Worm (Caenorhabditis elegans): Measurements from ENCODE around the gene T28H11.8.

T28H11.8 gene

DNA sequence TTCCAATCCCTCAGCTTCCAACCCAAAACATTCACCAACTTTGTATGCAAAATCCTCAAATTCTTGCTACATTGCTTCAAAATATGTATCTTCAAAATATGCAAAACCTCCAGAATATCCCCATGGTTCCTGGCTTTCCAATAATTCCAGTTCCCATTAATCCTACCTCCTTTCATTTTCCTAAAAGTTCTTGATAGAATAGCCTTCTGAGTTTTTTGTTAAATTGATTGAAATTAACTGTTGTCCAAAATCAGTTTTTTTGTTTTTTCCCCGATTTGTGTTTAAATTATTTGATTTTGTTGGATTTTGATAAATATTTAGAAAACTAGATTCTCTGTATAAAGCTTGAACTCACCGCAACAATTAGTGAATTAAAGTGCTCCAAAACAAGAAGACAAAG lies 15.3 kb downstream of the T28H11.8 start:
- TF ChIP-seq nhr-237 (tag; optimal IDR thresholded peaks at IDR 0.05) (no peak), hlh-17 (GFP tag; optimal IDR thresholded peaks at IDR 0.05; ENCODE audit: borderline replicate concordance) (no peak), xbp-1 (tag; optimal IDR thresholded peaks at IDR 0.05) (no peak), lir-3 (tag; optimal IDR thresholded peaks at IDR 0.05; ENCODE audit: poor library complexity) (no peak), efl-3 (GFP tag; optimal IDR thresholded peaks at IDR 0.05) (no peak), pqm-1 (tag; optimal IDR thresholded peaks at IDR 0.05) (no peak), fkh-10 (GFP tag; optimal IDR thresholded peaks at IDR 0.05) (no peak), nhr-90 (tag; optimal IDR thresholded peaks at IDR 0.05; ENCODE audit: poor library complexity) (no peak), mdl-1 (tag; optimal IDR thresholded peaks at IDR 0.05) (no peak), alr-1 (tag; optimal IDR thresholded peaks at IDR 0.05; ENCODE audit: borderline replicate concordance) (no peak), irx-1 (tag; optimal IDR thresholded peaks at IDR 0.05) (no peak), dsc-1 (tag; optimal IDR thresholded peaks at IDR 0.05) (no peak), aha-1 (tag; optimal IDR thresholded peaks at IDR 0.05) (no peak), zip-4 (GFP tag; optimal IDR thresholded peaks at IDR 0.05) (no peak), unc-98 (GFP tag; IDR thresholded peaks at IDR 0.05) (no peak), isw-1 (GFP tag; IDR thresholded peaks at IDR 0.05) (no peak), sptf-1 (tag; optimal IDR thresholded peaks at IDR 0.05) (no peak)

DNA sequence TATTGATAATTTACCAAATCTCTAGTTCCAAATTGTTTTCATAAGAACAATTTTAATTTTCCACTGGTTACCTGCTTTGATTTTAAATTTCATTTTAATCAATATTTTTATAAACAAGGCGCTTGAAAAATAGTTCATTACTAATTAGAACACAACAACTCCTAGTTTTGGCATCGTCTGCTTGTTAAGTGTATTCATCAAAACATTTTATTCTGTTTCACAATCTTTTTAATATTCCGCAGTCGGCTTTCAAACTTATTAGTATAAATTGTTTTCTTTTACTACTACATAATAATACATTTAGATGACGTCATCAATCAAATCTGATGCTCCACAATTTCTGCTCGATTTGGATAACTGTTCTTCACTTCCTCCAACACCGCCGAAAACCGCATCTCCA lies 18.0 kb downstream of the T28H11.8 start, which contains the start of gene pes-1:
Gene pes-1 (plus strand): TSS at position 301 of the 400 bp plus-strand sequence.
- TF ChIP-seq nhr-20 (tag; optimal IDR thresholded peaks at IDR 0.05) (no peak), mab-9 (GFP tag; IDR thresholded peaks at IDR 0.05) (no peak), nhr-12 (tag; optimal IDR thresholded peaks at IDR 0.05) (no peak), lir-3 (tag; optimal IDR thresholded peaks at IDR 0.05; ENCODE audit: poor library complexity) (no peak), fkh-4 (tag; optimal IDR thresholded peaks at IDR 0.05; ENCODE audit: borderline replicate concordance) (no peak), ztf-11 (tag; optimal IDR thresholded peaks at IDR 0.05) (no peak), F16B12.6 (tag; optimal IDR thresholded peaks at IDR 0.05) (no peak), lin-15B (tag; optimal IDR thresholded peaks at IDR 0.05) (no peak), jun-1 (tag; optimal IDR thresholded peaks at IDR 0.05) (no peak), fkh-8 (tag; optimal IDR thresholded peaks at IDR 0.05) (no peak), swsn-7 (tag; optimal IDR thresholded peaks at IDR 0.05) (no peak), pag-3 (tag; optimal IDR thresholded peaks at IDR 0.05; ENCODE audit: borderline replicate concordance, insufficient read depth) (no peak)

DNA sequence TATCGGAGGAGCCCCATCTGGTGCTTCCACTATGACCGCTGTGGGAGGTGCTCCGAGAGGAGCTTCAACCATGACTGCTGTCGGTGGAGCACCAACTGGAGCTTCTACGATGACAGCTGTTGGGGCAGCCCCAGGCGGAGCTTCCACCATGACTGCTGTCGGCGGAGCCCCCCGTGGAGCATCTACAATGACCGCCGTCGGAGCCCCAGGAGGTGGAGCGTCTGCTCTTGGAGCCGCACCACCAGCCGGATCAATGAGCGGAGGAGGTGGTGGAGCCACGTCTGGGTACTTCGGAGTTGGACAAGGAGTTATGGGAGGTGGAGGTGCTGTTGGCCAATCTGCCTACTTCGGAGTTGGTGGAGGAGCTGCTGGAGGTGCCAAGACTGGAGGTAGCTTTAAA lies 23.5 kb downstream of the T28H11.8 start:
- TF ChIP-seq tlp-1 (tag; optimal IDR thresholded peaks at IDR 0.05) (no peak), irx-1 (tag; optimal IDR thresholded peaks at IDR 0.05) (no peak), zip-4 (GFP tag; optimal IDR thresholded peaks at IDR 0.05) (no peak), nhr-84 (tag; optimal IDR thresholded peaks at IDR 0.05) (no peak), nhr-77 (tag; optimal IDR thresholded peaks at IDR 0.05) (no peak), mep-1 (tag; optimal IDR thresholded peaks at IDR 0.05) (no peak), alr-1 (tag; optimal IDR thresholded peaks at IDR 0.05; ENCODE audit: borderline replicate concordance) (no peak), fkh-10 (GFP tag; optimal IDR thresholded peaks at IDR 0.05) (no peak), snu-23 (GFP tag; optimal IDR thresholded peaks at IDR 0.05) (no peak), elt-2 (tag; optimal IDR thresholded peaks at IDR 0.05) (no peak), grh-1 (GFP tag; IDR thresholded peaks at IDR 0.05) (no peak), Y116A8C.19 (tag; optimal IDR thresholded peaks at IDR 0.05; ENCODE audit: borderline replicate concordance) (no peak), swsn-7 (tag; optimal IDR thresholded peaks at IDR 0.05) (no peak)

- TF ChIP-seq mef-2 (tag; optimal IDR thresholded peaks at IDR 0.05) (no peak), nhr-84 (tag; optimal IDR thresholded peaks at IDR 0.05) (no peak)
Observed at ce11 chrIV:4995842-4996241, 24.6 kb downstream of the T28H11.8 start, which contains the start of gene ssq-2. Gene ssq-2, plus strand, starts transcription at chrIV:4996142.
